Fruit fly (Drosophila melanogaster): ENCODE measurements around the gene Lip4.

The Lip4 gene

DNA sequence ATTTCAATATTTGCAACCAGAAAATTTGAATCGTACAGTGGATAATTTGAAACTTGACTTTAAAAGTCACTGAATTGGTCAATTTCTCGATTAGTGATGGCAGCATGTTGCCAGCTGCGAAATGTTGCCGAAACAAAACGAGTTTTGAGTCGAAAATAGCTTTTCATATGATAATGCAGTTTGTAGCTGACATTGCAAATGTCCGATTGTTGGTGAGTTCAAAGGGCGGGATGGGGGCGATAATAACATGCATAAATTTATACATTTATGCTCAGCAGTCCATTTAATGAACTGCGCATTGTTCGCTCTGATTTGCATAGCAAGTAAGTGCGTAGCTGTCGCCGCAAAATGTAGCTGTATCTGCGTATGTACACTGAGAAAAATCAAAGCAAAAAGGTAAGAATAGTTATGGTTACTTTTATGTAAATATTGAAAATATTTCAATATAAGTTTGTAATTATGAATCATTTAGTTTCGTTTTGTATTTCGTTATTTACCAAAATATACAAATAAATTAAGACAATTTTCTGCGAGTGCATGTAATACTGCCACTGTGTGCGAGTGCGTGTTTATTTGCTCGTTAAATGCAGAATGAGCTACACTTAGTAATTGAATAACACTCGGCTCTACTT is at the start of gene Lip4 (continued):
- no peak for TF ChIP-seq gcm2 (GFP tag; optimal IDR thresholded peaks at IDR 0.05)
- peak; percentile 60 for TF ChIP-seq CG4854 (GFP tag; optimal IDR thresholded peaks at IDR 0.05)
- no peak for TF ChIP-seq Stat92E (GFP tag; optimal IDR thresholded peaks at IDR 0.05)
- peak; percentile 77 for TF ChIP-seq gsb (GFP tag; IDR thresholded peaks at IDR 0.05)
- TF ChIP-seq CG14710 (tag; optimal IDR thresholded peaks at IDR 0.05) = peak; percentile 63
- TF ChIP-seq NfI (GFP tag; optimal IDR thresholded peaks at IDR 0.05) = peak; percentile 59
- TF ChIP-seq Hr3 (GFP tag; optimal IDR thresholded peaks at IDR 0.05) = peak; percentile 58
- TF ChIP-seq Scr (GFP tag; IDR thresholded peaks at IDR 0.05; ENCODE audit: partially characterized antibody) = no peak
- no peak for TF ChIP-seq al (GFP tag; IDR thresholded peaks at IDR 0.05)
- TF ChIP-seq cas (GFP tag; IDR thresholded peaks at IDR 0.05) = peak; percentile 55; the same call in 1 of the 2 replicates
- no peak for TF ChIP-seq CG1832 (GFP tag; optimal IDR thresholded peaks at IDR 0.05)
- peak; percentile 77 for TF ChIP-seq CG3281 (GFP tag; optimal IDR thresholded peaks at IDR 0.05)
- TF ChIP-seq Hr78 (GFP tag; optimal IDR thresholded peaks at IDR 0.05) = peak in 1 of 2 experiments; percentile 81
- TF ChIP-seq Dad (GFP tag; optimal IDR thresholded peaks at IDR 0.05) = peak; percentile 42
- peak; percentile 83 for TF ChIP-seq unpg (GFP tag; optimal IDR thresholded peaks at IDR 0.05)
- TF ChIP-seq fd102C (GFP tag; optimal IDR thresholded peaks at IDR 0.05) = no peak
- TF ChIP-seq Drgx (GFP tag; IDR thresholded peaks at IDR 0.05) = peak; percentile 76
- TF ChIP-seq CG12236 (GFP tag; optimal IDR thresholded peaks at IDR 0.05) = no peak
- peak; percentile 44 for TF ChIP-seq CG12104 (GFP tag; optimal IDR thresholded peaks at IDR 0.05)
- TF ChIP-seq pum (GFP tag; optimal IDR thresholded peaks at IDR 0.05) = peak; percentile 6
- peak in 1 of 2 experiments; percentile 86 for TF ChIP-seq eve (GFP tag; optimal IDR thresholded peaks at IDR 0.05)
- TF ChIP-seq chif (GFP tag; optimal IDR thresholded peaks at IDR 0.05) = peak; percentile 53 to 56
- TF ChIP-seq Kr (GFP tag; optimal IDR thresholded peaks at IDR 0.05) = no peak
- TF ChIP-seq sd (tag; optimal IDR thresholded peaks at IDR 0.05) = peak; percentile 45
- TF ChIP-seq CG30403 (GFP tag; optimal IDR thresholded peaks at IDR 0.05) = peak; percentile 79
- TF ChIP-seq lmd (GFP tag; IDR thresholded peaks at IDR 0.05) = peak; percentile 83
- no peak for TF ChIP-seq Lpt (GFP tag; optimal IDR thresholded peaks at IDR 0.05)
- TF ChIP-seq CG32767 (GFP tag; IDR thresholded peaks at IDR 0.05) = peak; percentile 82
- TF ChIP-seq Ssrp (tag; optimal IDR thresholded peaks at IDR 0.05) = peak; percentile 67
- TF ChIP-seq NC2α (GFP tag; optimal IDR thresholded peaks at IDR 0.05) = no peak
- peak; percentile 42 for TF ChIP-seq Ravus (GFP tag; IDR thresholded peaks at IDR 0.05)
- TF ChIP-seq oc (tag; optimal IDR thresholded peaks at IDR 0.05) = peak; percentile 57
- TF ChIP-seq Side (GFP tag; optimal IDR thresholded peaks at IDR 0.05) = no peak
- TF ChIP-seq CG17802 (tag; optimal IDR thresholded peaks at IDR 0.05) = peak; percentile 9
- peak; percentile 91 for TF ChIP-seq CG15269 (tag; optimal IDR thresholded peaks at IDR 0.05)
- peak; percentile 72 for TF ChIP-seq bcd (GFP tag; optimal IDR thresholded peaks at IDR 0.05)
- TF ChIP-seq klu (GFP tag; IDR thresholded peaks at IDR 0.05) = peak; percentile 43; the same call in 1 of the 2 replicates
- no peak for TF ChIP-seq h (optimal IDR thresholded peaks at IDR 0.05)
- TF ChIP-seq CG2889 (GFP tag; IDR thresholded peaks at IDR 0.05) = 0 out of 3 replicates have a peak, but pooled peaks have one; percentile 10
- TF ChIP-seq fd96Cb (tag; optimal IDR thresholded peaks at IDR 0.05) = peak; percentile 59
- peak in 1 of 2 experiments; percentile 67 for TF ChIP-seq Eip74EF (GFP tag; optimal IDR thresholded peaks at IDR 0.05)
- peak; percentile 76 for TF ChIP-seq Oli (tag; optimal IDR thresholded peaks at IDR 0.05)
- TF ChIP-seq run (tag; optimal IDR thresholded peaks at IDR 0.05) = peak; percentile 55
- no peak for TF ChIP-seq ash1 (GFP tag; optimal IDR thresholded peaks at IDR 0.05)
- TF ChIP-seq CG14860 (GFP tag; IDR thresholded peaks at IDR 0.05; ENCODE audit: partially characterized antibody) = no peak
- peak; percentile 46 for TF ChIP-seq CG31224 (GFP tag; IDR thresholded peaks at IDR 0.05)
- TF ChIP-seq CG10462 (GFP tag; optimal IDR thresholded peaks at IDR 0.05) = peak; percentile 66
- TF ChIP-seq CG6813 (GFP tag; optimal IDR thresholded peaks at IDR 0.05) = peak; percentile 59
- no peak for TF ChIP-seq CG7786 (GFP tag; optimal IDR thresholded peaks at IDR 0.05)
